Fruit fly (Drosophila melanogaster): ENCODE measurements around the gene CG9123.

DNA sequence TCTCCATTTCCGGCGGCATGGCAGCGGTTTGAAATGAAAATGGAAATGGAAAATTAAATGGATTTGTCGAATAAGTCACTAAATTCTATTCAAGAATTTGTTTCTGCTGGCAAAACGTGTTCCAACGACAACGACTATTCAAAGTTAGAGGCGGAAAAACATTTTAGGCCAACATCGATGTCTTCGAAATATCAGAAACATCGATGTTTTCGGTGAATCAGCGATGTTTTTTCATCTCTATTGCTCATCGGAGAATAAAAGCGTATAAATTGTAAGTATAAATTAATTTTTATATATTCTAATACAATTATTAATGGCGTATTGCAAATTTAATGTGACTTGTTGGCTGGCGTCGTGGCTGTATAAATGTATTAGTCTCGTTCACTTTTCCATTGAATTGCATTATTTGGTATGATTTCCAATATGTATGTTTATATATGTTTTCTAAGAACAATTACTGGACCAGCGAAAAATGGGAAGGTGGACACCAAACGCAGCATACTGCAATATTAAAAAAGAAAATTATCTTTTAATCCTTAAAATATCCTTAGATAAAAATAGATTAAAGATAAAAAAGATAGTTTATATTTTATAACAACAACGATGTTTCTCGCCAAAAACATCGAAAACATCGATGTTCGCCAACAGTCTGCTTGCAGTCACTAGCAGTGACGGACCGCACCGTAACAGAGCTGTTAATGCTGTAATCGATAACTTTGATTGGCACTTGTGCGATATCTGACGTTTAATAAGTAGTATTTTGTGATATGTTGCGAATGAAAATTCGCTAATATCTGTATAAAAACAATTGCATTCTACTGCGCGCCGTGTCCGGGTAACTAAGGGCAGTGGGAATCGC, 2.8 kb upstream of the CG9123 start, which contains the start of the genes CG12608 and Prp5:
- TF ChIP-seq CG17359 (tag; optimal IDR thresholded peaks at IDR 0.05) (no peak), CG18619 (GFP tag; optimal IDR thresholded peaks at IDR 0.05) (no peak), Side (GFP tag; optimal IDR thresholded peaks at IDR 0.05) (no peak), CG7556 (GFP tag; optimal IDR thresholded peaks at IDR 0.05) (no peak), bigmax (GFP tag; optimal IDR thresholded peaks at IDR 0.05) (no peak), kay (GFP tag; optimal IDR thresholded peaks at IDR 0.05) (no peak), Lpt (GFP tag; optimal IDR thresholded peaks at IDR 0.05) (no peak), lbe (GFP tag; optimal IDR thresholded peaks at IDR 0.05) (no peak), hbn (GFP tag; IDR thresholded peaks at IDR 0.05; ENCODE audit: partially characterized antibody) (peak; percentile 51), Hand (GFP tag; optimal IDR thresholded peaks at IDR 0.05) (no peak), CG8765 (GFP tag; IDR thresholded peaks at IDR 0.05) (no peak)

Measured in whole organism, embryonic.